Worm (Caenorhabditis elegans) whole organism, late embryonic: ENCODE measurements around the gene ugt-56.

Experiments used
- C08G9.2 ChIP-seq: sonication (generic microtip); optimal IDR thresholded peaks from 2 replicates; lab custom pipeline; 2016; ENCODE audit warnings: mild to moderate bottlenecking, missing genetic modification characterization, moderate library complexity, missing compliant biosample characterization
- C38D4.7 ChIP-seq: fragments of 200-800 bp; sonication (Bioruptor generic); optimal IDR thresholded peaks from 2 replicates; lab custom pipeline; 2018; ENCODE audit warnings: mild to moderate bottlenecking, missing genetic modification characterization, moderate library complexity, missing compliant biosample characterization
- F13H6.1 ChIP-seq: sonication (generic microtip); optimal IDR thresholded peaks from 2 replicates; lab custom pipeline; 2016; ENCODE audit warnings: missing genetic modification characterization, missing compliant biosample characterization
- K02D7.2 ChIP-seq: sonication (generic microtip); optimal IDR thresholded peaks from 2 replicates; lab custom pipeline; 2017; ENCODE audit warnings: mild to moderate bottlenecking, missing genetic modification characterization, missing compliant biosample characterization
- K09A11.1 ChIP-seq: sonication (generic microtip); optimal IDR thresholded peaks from 2 replicates; lab custom pipeline; 2017; ENCODE audit warnings: antibody characterized with exemption, mild to moderate bottlenecking, missing genetic modification characterization, missing compliant biosample characterization; ENCODE audit not compliant: insufficient read depth
- T23F11.4 ChIP-seq: fragments of 200-800 bp; sonication (Bioruptor generic); optimal IDR thresholded peaks from 2 replicates; lab custom pipeline; 2018; ENCODE audit warnings: mild to moderate bottlenecking, missing genetic modification characterization, missing compliant biosample characterization
- ama-1 ChIP-seq: fragments of 150-350 bp; optimal IDR thresholded peaks from 2 replicates; lab custom pipeline; 2014
- ceh-14 ChIP-seq: sonication (generic microtip); optimal IDR thresholded peaks from 2 replicates; lab custom pipeline; 2016; ENCODE audit warnings: missing genotype, missing genetic modification characterization, missing compliant biosample characterization
- ceh-18 ChIP-seq: sonication (generic microtip); optimal IDR thresholded peaks from 2 replicates; lab custom pipeline; 2016; ENCODE audit warnings: missing genetic modification characterization, missing compliant biosample characterization
- ceh-24 ChIP-seq: sonication (generic microtip); optimal IDR thresholded peaks from 2 replicates; lab custom pipeline; 2016; ENCODE audit warnings: mild to moderate bottlenecking, missing genetic modification characterization, missing compliant biosample characterization
- ceh-30 ChIP-seq: fragments of 150-350 bp; optimal IDR thresholded peaks from 2 replicates; lab custom pipeline; 2014; ENCODE audit warnings: missing biosample characterization, missing genetic modification characterization
- ceh-48 ChIP-seq: sonication (generic microtip); optimal IDR thresholded peaks from 2 replicates; lab custom pipeline; 2016; ENCODE audit warnings: missing genetic modification characterization, inconsistent platforms, missing compliant biosample characterization
- ceh-9 ChIP-seq: sonication (generic microtip); optimal IDR thresholded peaks from 2 replicates; lab custom pipeline; 2016; ENCODE audit warnings: mild to moderate bottlenecking, missing genetic modification characterization, inconsistent platforms, missing compliant biosample characterization
- che-1 ChIP-seq: sonication (generic microtip); optimal IDR thresholded peaks from 2 replicates; lab custom pipeline; 2016; ENCODE audit warnings: mild to moderate bottlenecking, missing genetic modification characterization, missing compliant biosample characterization
- dmd-4 ChIP-seq: sonication (generic microtip); optimal IDR thresholded peaks from 2 replicates; lab custom pipeline; 2016; ENCODE audit warnings: borderline replicate concordance, missing genetic modification characterization, missing compliant biosample characterization
- elt-2 ChIP-seq: sonication (generic microtip); optimal IDR thresholded peaks from 2 replicates; lab custom pipeline; 2016; ENCODE audit warnings: missing genetic modification reagents, missing genetic modification characterization, missing compliant biosample characterization
- elt-4 ChIP-seq: sonication (generic microtip); optimal IDR thresholded peaks from 2 replicates; lab custom pipeline; 2016; ENCODE audit warnings: missing genetic modification characterization, missing compliant biosample characterization
- ets-4 ChIP-seq: sonication (generic microtip); optimal IDR thresholded peaks from 2 replicates; lab custom pipeline; 2016; ENCODE audit warnings: missing genetic modification characterization, missing compliant biosample characterization
- fkh-10 ChIP-seq: fragments of 150-350 bp; optimal IDR thresholded peaks from 2 replicates; lab custom pipeline; 2014; ENCODE audit warnings: missing biosample characterization, missing genetic modification reagents, missing genetic modification characterization
- gmeb-2 ChIP-seq: sonication (generic microtip); optimal IDR thresholded peaks from 2 replicates; lab custom pipeline; 2016; ENCODE audit warnings: missing genetic modification characterization, inconsistent platforms, missing compliant biosample characterization
- hlh-13 ChIP-seq: fragments of 200-800 bp; sonication (Bioruptor generic); optimal IDR thresholded peaks from 2 replicates; lab custom pipeline; 2018; ENCODE audit warnings: mild to moderate bottlenecking, missing genetic modification characterization, missing compliant biosample characterization
- hlh-15 ChIP-seq: sonication (generic microtip); optimal IDR thresholded peaks from 2 replicates; lab custom pipeline; 2016; ENCODE audit warnings: missing genetic modification characterization, missing compliant biosample characterization
- hlh-30 ChIP-seq: sonication (generic microtip); optimal IDR thresholded peaks from 2 replicates; lab custom pipeline; 2017; ENCODE audit warnings: antibody characterized with exemption, missing genetic modification characterization, missing compliant biosample characterization; ENCODE audit not compliant: insufficient read depth
- hlh-6 ChIP-seq: sonication (generic microtip); optimal IDR thresholded peaks from 2 replicates; lab custom pipeline; 2016; ENCODE audit warnings: missing genotype, missing genetic modification characterization, missing compliant biosample characterization
- hlh-8 ChIP-seq: sonication (generic microtip); optimal IDR thresholded peaks from 2 replicates; lab custom pipeline; 2016; ENCODE audit warnings: missing genotype, missing genetic modification characterization, missing compliant biosample characterization
- lim-6 ChIP-seq: sonication (generic microtip); optimal IDR thresholded peaks from 2 replicates; lab custom pipeline; 2016; ENCODE audit warnings: missing genetic modification characterization, missing compliant biosample characterization
- lin-11 ChIP-seq: fragments of 200-800 bp; sonication (Bioruptor generic); optimal IDR thresholded peaks from 2 replicates; lab custom pipeline; 2018; ENCODE audit warnings: mild to moderate bottlenecking, missing genetic modification characterization, missing compliant biosample characterization
- madf-2 ChIP-seq: sonication (generic microtip); optimal IDR thresholded peaks from 2 replicates; lab custom pipeline; 2017; ENCODE audit warnings: missing genetic modification characterization, missing compliant biosample characterization
- mec-3 ChIP-seq: sonication (generic microtip); optimal IDR thresholded peaks from 2 replicates; lab custom pipeline; 2016; ENCODE audit warnings: borderline replicate concordance, missing genetic modification characterization, missing compliant biosample characterization
- nfya-1 ChIP-seq: sonication (generic microtip); optimal IDR thresholded peaks from 2 replicates; lab custom pipeline; 2017; ENCODE audit warnings: missing genetic modification characterization, mild to moderate bottlenecking, missing compliant biosample characterization, antibody characterized with exemption, moderate library complexity
- nhr-11 ChIP-seq: fragments of 150-350 bp; optimal IDR thresholded peaks from 2 replicates; lab custom pipeline; 2014; ENCODE audit warnings: missing biosample characterization, missing genetic modification characterization
- pat-9 ChIP-seq: fragments of 200-800 bp; sonication (Bioruptor generic); optimal IDR thresholded peaks from 2 replicates; lab custom pipeline; 2018; ENCODE audit warnings: mild to moderate bottlenecking, missing genetic modification characterization, moderate library complexity, missing compliant biosample characterization
- pax-1 ChIP-seq: fragments of 150-350 bp; optimal IDR thresholded peaks from 2 replicates; lab custom pipeline; 2014; ENCODE audit warnings: missing biosample characterization, missing genetic modification characterization
- pqm-1 ChIP-seq: sonication (generic microtip); optimal IDR thresholded peaks from 2 replicates; lab custom pipeline; 2016; ENCODE audit warnings: missing genetic modification characterization, missing compliant biosample characterization
- ref-2 ChIP-seq: sonication (generic microtip); optimal IDR thresholded peaks from 2 replicates; lab custom pipeline; 2016; ENCODE audit warnings: missing genetic modification characterization, missing compliant biosample characterization
- sox-2 ChIP-seq: fragments of 200-800 bp; sonication (Bioruptor generic); IDR thresholded peaks from 2 replicates; pipeline ENCODE4 v1.3.6; 2022; ENCODE audit warnings: missing genetic modification reagents, missing genetic modification characterization, missing compliant biosample characterization
- sox-4 ChIP-seq: sonication (generic microtip); optimal IDR thresholded peaks from 2 replicates; lab custom pipeline; 2017; ENCODE audit warnings: mild to moderate bottlenecking, missing genetic modification characterization, inconsistent platforms, missing compliant biosample characterization
- ttx-3 ChIP-seq: sonication (generic microtip); optimal IDR thresholded peaks from 2 replicates; lab custom pipeline; 2016; ENCODE audit warnings: missing genetic modification reagents, missing genetic modification characterization, missing compliant biosample characterization
- unc-3 ChIP-seq, 2 experiments: fragments of 200-800 bp in 1 of 2; sonication (Bioruptor generic) in 1 of 2; sonication (generic microtip) in 1 of 2; conservative IDR thresholded peaks in 1 of 2; optimal IDR thresholded peaks in 1 of 2; 2 replicates each; pipeline versions ENCODE4 v1.3.6 to Lab custom; 2016 to 2022; ENCODE audit warnings: missing compliant biosample characterization in 2 of 2, missing genetic modification characterization in 2 of 2, missing genetic modification reagents in 1 of 2
- unc-42 ChIP-seq: sonication (generic microtip); optimal IDR thresholded peaks from 2 replicates; lab custom pipeline; 2016; ENCODE audit warnings: missing genotype, missing genetic modification characterization, missing compliant biosample characterization
- unc-55 ChIP-seq: sonication (generic microtip); optimal IDR thresholded peaks from 2 replicates; lab custom pipeline; 2017; ENCODE audit warnings: missing biosample characterization, missing genetic modification reagents, missing genetic modification characterization
- zip-5 ChIP-seq: sonication (generic microtip); optimal IDR thresholded peaks from 2 replicates; lab custom pipeline; 2016; ENCODE audit warnings: missing genetic modification characterization, missing compliant biosample characterization
- ztf-16 ChIP-seq: sonication (generic microtip); optimal IDR thresholded peaks from 2 replicates; lab custom pipeline; 2017; ENCODE audit warnings: missing genetic modification characterization, missing compliant biosample characterization

Gene ugt-56

ce11 chrV:12281508-12281907 is 22.7 kb downstream of the ugt-56 start:
- TF ChIP-seq mec-3 (tag; lab: Kevin White, UChicago) = no peak
- TF ChIP-seq F13H6.1 (tag; lab: Kevin White, UChicago) = no peak
- no peak for TF ChIP-seq ceh-9 (tag; lab: Kevin White, UChicago)
- no peak for TF ChIP-seq C38D4.7 (GFP tag; lab: Kevin White, UChicago)
- no peak for TF ChIP-seq K09A11.1
- TF ChIP-seq ref-2 = no peak
- no peak for TF ChIP-seq hlh-6
- TF ChIP-seq K02D7.2 (tag; lab: Kevin White, UChicago) = no peak

DNA sequence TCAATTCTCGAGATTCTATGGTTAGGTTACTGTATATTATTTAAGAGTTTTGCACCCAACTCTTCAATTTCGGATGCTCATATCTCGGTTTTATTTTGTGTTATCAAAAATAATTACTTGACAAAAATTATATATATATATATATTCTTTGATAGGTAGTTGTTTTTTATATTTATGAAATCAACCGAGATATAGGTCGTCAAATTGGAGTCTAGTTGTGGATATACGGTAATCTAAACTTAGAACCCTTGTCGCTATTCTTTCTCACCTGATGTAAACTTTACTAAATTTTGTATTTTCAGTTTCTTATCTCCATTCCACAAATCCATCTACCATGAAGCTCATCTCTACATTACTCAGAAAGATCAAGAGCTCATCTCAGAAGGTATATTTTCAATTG is 24.4 kb downstream of the ugt-56 start, which contains the start of gene F55C5.10:
TSS of gene F55C5.10 (plus strand) at position 301 of the 400 bp plus-strand sequence.
- TF ChIP-seq ceh-24 (tag; lab: Kevin White, UChicago) (no peak), che-1 (tag; lab: Kevin White, UChicago) (no peak), hlh-8 (no peak), ceh-48 (no peak), ama-1 (lab: Kevin White, UChicago) (no peak), nhr-11 (no peak), lin-11 (tag; lab: Kevin White, UChicago) (no peak)

ce11 chrV:12287667-12288066 is 28.9 kb downstream of the ugt-56 start:
- TF ChIP-seq ref-2 (no peak), C08G9.2 (no peak), ttx-3 (tag; lab: Kevin White, UChicago) (no peak), F13H6.1 (tag; lab: Kevin White, UChicago) (no peak), unc-42 (tag; lab: Kevin White, UChicago) (no peak), elt-2 (tag; lab: Kevin White, UChicago) (no peak), unc-3 (GFP tag; conservative IDR thresholded peaks at IDR 0.05; lab: Robert Waterston, UW) (no peak), unc-3 (tag; optimal IDR thresholded peaks at IDR 0.05; lab: Kevin White, UChicago) (no peak), sox-4 (tag; lab: Kevin White, UChicago) (no peak), ceh-30 (tag; lab: Kevin White, UChicago) (no peak), zip-5 (tag; lab: Kevin White, UChicago) (no peak), nfya-1 (no peak), pat-9 (no peak), nhr-11 (no peak), pax-1 (tag; lab: Kevin White, UChicago) (no peak), T23F11.4 (GFP tag; lab: Kevin White, UChicago) (no peak), lin-11 (tag; lab: Kevin White, UChicago) (no peak), sox-2 (GFP tag; lab: Robert Waterston, UW) (no peak), dmd-4 (tag; lab: Kevin White, UChicago) (no peak), gmeb-2 (tag; lab: Kevin White, UChicago) (no peak)
- TF ChIP-seq, all 69 proteins: peak for 0

ce11 chrV:12288577-12288976 is 29.8 kb downstream of the ugt-56 start, which contains the start of gene rskd-1:
rskd-1 (minus strand) TSS chrV:12288615.
- TF ChIP-seq unc-55 (GFP tag; lab: Kevin White, UChicago) = peak; percentile 51
- TF ChIP-seq fkh-10 (GFP tag; lab: Kevin White, UChicago) = no peak

DNA sequence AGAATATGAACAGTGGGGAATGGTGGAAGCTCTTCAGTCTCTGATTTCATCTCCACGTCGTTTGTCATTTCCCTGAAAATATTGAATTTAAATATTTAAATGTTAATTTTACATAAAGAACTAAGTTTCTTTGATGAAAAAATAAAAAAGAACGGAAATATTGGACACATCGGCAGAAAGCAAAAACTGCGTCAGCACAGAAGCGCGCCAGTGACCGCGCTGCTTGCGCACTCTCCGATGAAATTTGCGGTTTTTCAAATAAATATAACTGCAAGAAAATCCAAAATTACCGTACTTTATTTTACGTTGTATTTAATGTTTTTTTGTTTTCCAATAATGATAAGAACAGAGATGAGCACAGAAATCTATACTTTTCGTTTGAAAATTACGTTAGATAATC is 32.8 kb downstream of the ugt-56 start, which contains the start of the genes srpa-68 and srh-16:
TSS of gene srpa-68 (minus strand) at position 72 of the 400 bp plus-strand sequence.
TSS of gene srh-16 (plus strand) at position 275 of the 400 bp plus-strand sequence.
- no peak for TF ChIP-seq pqm-1
- TF ChIP-seq gmeb-2 (tag; lab: Kevin White, UChicago) = peak; percentile 47
- TF ChIP-seq hlh-30 (tag; lab: Kevin White, UChicago) = no peak
- no peak for TF ChIP-seq lim-6 (tag; lab: Kevin White, UChicago)
- TF ChIP-seq unc-3 (GFP tag; conservative IDR thresholded peaks at IDR 0.05; lab: Robert Waterston, UW) = peak; percentile 54; the same call in 1 of the 2 replicates
- TF ChIP-seq unc-3 (tag; optimal IDR thresholded peaks at IDR 0.05; lab: Kevin White, UChicago) = peak; percentile 8
- no peak for TF ChIP-seq ceh-24 (tag; lab: Kevin White, UChicago)
- peak; percentile 64 for TF ChIP-seq hlh-15
- TF ChIP-seq unc-55 (GFP tag; lab: Kevin White, UChicago) = peak; percentile 15
- no peak for TF ChIP-seq ref-2
- TF ChIP-seq elt-4 (tag; lab: Kevin White, UChicago) = no peak
- TF ChIP-seq che-1 (tag; lab: Kevin White, UChicago) = peak; percentile 53
- TF ChIP-seq ceh-18 (tag; lab: Kevin White, UChicago) = no peak
- TF ChIP-seq F13H6.1 (tag; lab: Kevin White, UChicago) = no peak
- peak; percentile 49 for TF ChIP-seq C38D4.7 (GFP tag; lab: Kevin White, UChicago)
- TF ChIP-seq hlh-13 (GFP tag; lab: Kevin White, UChicago) = peak; percentile 33
- TF ChIP-seq madf-2 (tag; lab: Kevin White, UChicago) = peak; percentile 38
- peak; percentile 44 for TF ChIP-seq unc-42 (tag; lab: Kevin White, UChicago)
- no peak for TF ChIP-seq fkh-10 (GFP tag; lab: Kevin White, UChicago)
- peak; percentile 28 for TF ChIP-seq ztf-16 (tag; lab: Kevin White, UChicago)
- TF ChIP-seq sox-2 (GFP tag; lab: Robert Waterston, UW) = no peak
- no peak for TF ChIP-seq mec-3 (tag; lab: Kevin White, UChicago)
- no peak for TF ChIP-seq ets-4 (tag; lab: Kevin White, UChicago)
- TF ChIP-seq ceh-14 (tag; lab: Kevin White, UChicago) = peak; percentile 57
